Worm (Caenorhabditis elegans): ENCODE data around the gene srz-59.

Gene srz-59

ce11 chrIV:14091242-14091641 is 40.6 kb upstream of the srz-59 start, which contains the start of gene noah-2:
TSS of gene noah-2 (plus strand) at chrIV:14091254.
- TF ChIP-seq blmp-1 (tag; optimal IDR thresholded peaks at IDR 0.05) (peak; percentile 94), mep-1 (tag; optimal IDR thresholded peaks at IDR 0.05) (no peak)

- no peak for TF ChIP-seq C04F5.9 (tag; optimal IDR thresholded peaks at IDR 0.05)
- no peak for TF ChIP-seq nhr-28 (tag; optimal IDR thresholded peaks at IDR 0.05)
- no peak for TF ChIP-seq mep-1 (tag; optimal IDR thresholded peaks at IDR 0.05)
- no peak for TF ChIP-seq nhr-12 (tag; optimal IDR thresholded peaks at IDR 0.05)
- TF ChIP-seq tbx-2 (tag; optimal IDR thresholded peaks at IDR 0.05): no peak
- TF ChIP-seq ets-5 (GFP tag; IDR thresholded peaks at IDR 0.05): no peak
- no peak for TF ChIP-seq ztf-4 (tag; optimal IDR thresholded peaks at IDR 0.05)
- no peak for TF ChIP-seq pag-3 (tag; optimal IDR thresholded peaks at IDR 0.05; ENCODE audit: borderline replicate concordance, insufficient read depth)
- no peak for TF ChIP-seq grh-1 (GFP tag; IDR thresholded peaks at IDR 0.05)
- no peak for TF ChIP-seq nhr-77 (tag; optimal IDR thresholded peaks at IDR 0.05)
Measured at ce11 chrIV:14098540-14099098, 33.3 kb upstream of the srz-59 start.

ce11 chrIV:14099256-14099655 is 32.6 kb upstream of the srz-59 start, which contains the start of gene col-133:
TSS of gene col-133 (minus strand) at chrIV:14099356.
- TF ChIP-seq lir-3 (tag; optimal IDR thresholded peaks at IDR 0.05; ENCODE audit: poor library complexity) (no peak), snpc-4 (tag; optimal IDR thresholded peaks at IDR 0.05) (no peak), mep-1 (tag; optimal IDR thresholded peaks at IDR 0.05) (no peak), sptf-1 (tag; optimal IDR thresholded peaks at IDR 0.05) (no peak), nhr-77 (tag; optimal IDR thresholded peaks at IDR 0.05) (no peak), unc-86 (tag; optimal IDR thresholded peaks at IDR 0.05) (no peak), ceh-82 (tag; optimal IDR thresholded peaks at IDR 0.05) (no peak), sox-4 (tag; optimal IDR thresholded peaks at IDR 0.05) (no peak), fkh-10 (GFP tag; optimal IDR thresholded peaks at IDR 0.05) (no peak), fos-1 (tag; optimal IDR thresholded peaks at IDR 0.05) (no peak), irx-1 (tag; optimal IDR thresholded peaks at IDR 0.05) (no peak), ama-1 (optimal IDR thresholded peaks at IDR 0.05) (no peak), nhr-28 (tag; optimal IDR thresholded peaks at IDR 0.05) (no peak), hpl-2 (GFP tag; optimal IDR thresholded peaks at IDR 0.05) (no peak)

- TF ChIP-seq efl-1 (optimal IDR thresholded peaks at IDR 0.05) (peak in 1 of 2 experiments; percentile 17), efl-1 (GFP tag; optimal IDR thresholded peaks at IDR 0.05 in 1 of 2) (no peak), lin-35 (GFP tag; optimal IDR thresholded peaks at IDR 0.05) (peak in 1 of 2 experiments; percentile 3), Y116A8C.19 (tag; optimal IDR thresholded peaks at IDR 0.05; ENCODE audit: borderline replicate concordance) (no peak), egl-27 (tag; optimal IDR thresholded peaks at IDR 0.05) (no peak), lsy-2 (tag; optimal IDR thresholded peaks at IDR 0.05) (no peak), sup-37 (GFP tag; optimal IDR thresholded peaks at IDR 0.05) (no peak), skn-1 (tag; optimal IDR thresholded peaks at IDR 0.05) (no peak), nhr-20 (tag; optimal IDR thresholded peaks at IDR 0.05) (no peak), ceh-63 (GFP tag; optimal IDR thresholded peaks at IDR 0.05) (no peak), rnt-1 (tag; optimal IDR thresholded peaks at IDR 0.05) (no peak), ceh-88 (GFP tag; IDR thresholded peaks at IDR 0.05) (no peak), nhr-71 (tag; optimal IDR thresholded peaks at IDR 0.05) (no peak), ceh-8 (GFP tag; optimal IDR thresholded peaks at IDR 0.05) (no peak), dpl-1 (GFP tag; optimal IDR thresholded peaks at IDR 0.05) (peak in 1 of 3 experiments; percentile 38), ceh-82 (tag; optimal IDR thresholded peaks at IDR 0.05) (no peak), tlp-1 (tag; optimal IDR thresholded peaks at IDR 0.05) (no peak)
Measured at ce11 chrIV:14103054-14103453, 28.8 kb upstream of the srz-59 start, which contains the start of gene F52B11.5. TSS of gene F52B11.5 (minus strand) at chrIV:14103231.

All from whole organism, L1 larva.